ENCODE assay signal across 3 fruit fly cellular contexts in the genomic region with DNA sequence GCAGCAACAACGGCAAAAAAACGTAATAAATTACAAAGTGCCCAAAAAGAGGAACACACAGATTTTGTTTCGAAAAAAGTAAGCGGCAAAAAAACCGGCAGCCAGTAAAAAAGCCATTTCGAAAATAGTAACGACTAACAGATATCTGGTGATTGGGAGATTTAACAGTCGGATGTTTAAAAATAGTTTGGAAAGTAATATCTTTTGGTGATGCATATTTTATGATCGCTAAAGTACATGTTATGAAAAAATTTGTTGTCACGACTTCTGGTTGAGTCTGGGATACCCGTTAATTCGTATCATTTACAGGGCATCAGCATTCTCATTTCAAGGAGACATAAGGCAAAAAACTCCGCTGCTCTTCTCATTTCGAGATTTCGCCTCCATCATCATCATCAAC.
A peak's percentile ranks its signal among the peaks of the same experiment; 100 is the strongest.
TF ChIP-seq lines count a peak whose summit lies in the region.

No protein-coding gene starts in this region.

TF ChIP-seq in whole organism, embryonic, 481 proteins besides CTCF, POLR2A, EP300 and RAD21 (continued from another document and continues in another):
- 0 out of 3 replicates have a peak, but pooled peaks have one; percentile 30 for TF ChIP-seq vnd (GFP tag; IDR thresholded peaks at IDR 0.05; lab: Robert Waterston, UW; ENCODE audit: partially characterized antibody)
- no peak for TF ChIP-seq CG7556 (GFP tag; optimal IDR thresholded peaks at IDR 0.05; lab: Kevin White, UChicago)
- no peak for TF ChIP-seq CG3065 (GFP tag; optimal IDR thresholded peaks at IDR 0.05; lab: Kevin White, UChicago)
- TF ChIP-seq Antp (GFP tag; optimal IDR thresholded peaks at IDR 0.05; lab: Kevin White, UChicago): peak; percentile 42
- no peak for TF ChIP-seq CG4820 (GFP tag; optimal IDR thresholded peaks at IDR 0.05; lab: Kevin White, UChicago)
- TF ChIP-seq tap (tag; optimal IDR thresholded peaks at IDR 0.05; lab: Kevin White, UChicago): no peak
- TF ChIP-seq B-H1 (GFP tag; IDR thresholded peaks at IDR 0.05; lab: Robert Waterston, UW): no peak
- TF ChIP-seq Eip74EF (GFP tag; optimal IDR thresholded peaks at IDR 0.05; lab: Kevin White, UChicago): no peak
- 0 out of 3 replicates have a peak, but pooled peaks have one; percentile 30 for TF ChIP-seq CG7963 (GFP tag; IDR thresholded peaks at IDR 0.05; lab: Robert Waterston, UW; ENCODE audit: partially characterized antibody)
- TF ChIP-seq CG17328 (GFP tag; IDR thresholded peaks at IDR 0.05; lab: Robert Waterston, UW): no peak
- no peak for TF ChIP-seq Elba2 (GFP tag; optimal IDR thresholded peaks at IDR 0.05; lab: Kevin White, UChicago)
- TF ChIP-seq CG12391 (tag; optimal IDR thresholded peaks at IDR 0.05; lab: Kevin White, UChicago): peak; percentile 2
- TF ChIP-seq CG32532 (GFP tag; IDR thresholded peaks at IDR 0.05; lab: Robert Waterston, UW): peak; percentile 26; the same call in 1 of the 2 replicates
- no peak for TF ChIP-seq CG17568 (GFP tag; optimal IDR thresholded peaks at IDR 0.05; lab: Kevin White, UChicago)
- TF ChIP-seq Opbp (GFP tag; IDR thresholded peaks at IDR 0.05; lab: Robert Waterston, UW; ENCODE audit: partially characterized antibody): no peak
- TF ChIP-seq CG8089 (GFP tag; optimal IDR thresholded peaks at IDR 0.05; lab: Kevin White, UChicago): no peak
- TF ChIP-seq p53 (GFP tag; optimal IDR thresholded peaks at IDR 0.05; lab: Kevin White, UChicago): no peak
- no peak for TF ChIP-seq CG15269 (tag; optimal IDR thresholded peaks at IDR 0.05; lab: Kevin White, UChicago)
- no peak for TF ChIP-seq Hey (tag; optimal IDR thresholded peaks at IDR 0.05; lab: Kevin White, UChicago)
- no peak for TF ChIP-seq CG8765 (GFP tag; IDR thresholded peaks at IDR 0.05; lab: Robert Waterston, UW)
- TF ChIP-seq CG7786 (GFP tag; optimal IDR thresholded peaks at IDR 0.05; lab: Kevin White, UChicago): peak; percentile 8
- TF ChIP-seq ind (GFP tag; optimal IDR thresholded peaks at IDR 0.05; lab: Kevin White, UChicago): peak; percentile 16
- no peak for TF ChIP-seq HmgZ (tag; optimal IDR thresholded peaks at IDR 0.05; lab: Kevin White, UChicago)
- TF ChIP-seq CG7928 (GFP tag; optimal IDR thresholded peaks at IDR 0.05; lab: Kevin White, UChicago): no peak
- 0 out of 3 replicates have a peak, but pooled peaks have one; percentile 21 for TF ChIP-seq Optix (GFP tag; IDR thresholded peaks at IDR 0.05; lab: Robert Waterston, UW)
- TF ChIP-seq sqz (GFP tag; optimal IDR thresholded peaks at IDR 0.05; lab: Kevin White, UChicago): no peak
- no peak for TF ChIP-seq pb (GFP tag; optimal IDR thresholded peaks at IDR 0.05; lab: Kevin White, UChicago)
- no peak for TF ChIP-seq so (GFP tag; IDR thresholded peaks at IDR 0.05; lab: Robert Waterston, UW)
- peak; percentile 37 for TF ChIP-seq Sox102F (GFP tag; optimal IDR thresholded peaks at IDR 0.05; lab: Kevin White, UChicago)
- 0 out of 3 replicates have a peak, but pooled peaks have one; percentile 13 for TF ChIP-seq CG17361 (GFP tag; IDR thresholded peaks at IDR 0.05; lab: Robert Waterston, UW)
- no peak for TF ChIP-seq CG31388 (GFP tag; optimal IDR thresholded peaks at IDR 0.05; lab: Kevin White, UChicago)
- no peak for TF ChIP-seq CG2199 (GFP tag; IDR thresholded peaks at IDR 0.05; lab: Robert Waterston, UW)
- TF ChIP-seq CHES-1-like (GFP tag; optimal IDR thresholded peaks at IDR 0.05; lab: Kevin White, UChicago): no peak
- TF ChIP-seq CG7839 (tag; optimal IDR thresholded peaks at IDR 0.05; lab: Kevin White, UChicago): peak; percentile 48
- no peak for TF ChIP-seq CG8944 (GFP tag; optimal IDR thresholded peaks at IDR 0.05; lab: Kevin White, UChicago)
- no peak for TF ChIP-seq Dref (GFP tag; IDR thresholded peaks at IDR 0.05; lab: Robert Waterston, UW)
- no peak for TF ChIP-seq ab (GFP tag; optimal IDR thresholded peaks at IDR 0.05; lab: Kevin White, UChicago)
- no peak for TF ChIP-seq CG11723 (GFP tag; optimal IDR thresholded peaks at IDR 0.05; lab: Kevin White, UChicago)
- no peak for TF ChIP-seq CG10431 (GFP tag; optimal IDR thresholded peaks at IDR 0.05; lab: Kevin White, UChicago)
- no peak for TF ChIP-seq CG14667 (GFP tag; IDR thresholded peaks at IDR 0.05; lab: Robert Waterston, UW)
- peak; percentile 55 for TF ChIP-seq gem (tag; optimal IDR thresholded peaks at IDR 0.05; lab: Kevin White, UChicago)
- no peak for TF ChIP-seq CG2202 (tag; optimal IDR thresholded peaks at IDR 0.05; lab: Kevin White, UChicago)

TF ChIP-seq in whole organism, prepupa, 60 proteins besides CTCF, POLR2A, EP300 and RAD21 (continued from another document):
- TF ChIP-seq Sox102F (GFP tag; optimal IDR thresholded peaks at IDR 0.05; lab: Kevin White, UChicago) (peak; percentile 82), Blimp-1 (GFP tag; optimal IDR thresholded peaks at IDR 0.05; lab: Kevin White, UChicago) (peak; percentile 30), Eip93F (GFP tag; optimal IDR thresholded peaks at IDR 0.05; lab: Kevin White, UChicago) (peak; percentile 47), Lpt (GFP tag; optimal IDR thresholded peaks at IDR 0.05; lab: Kevin White, UChicago) (peak; percentile 4), fkh (GFP tag; optimal IDR thresholded peaks at IDR 0.05; lab: Kevin White, UChicago) (no peak), salr (GFP tag; optimal IDR thresholded peaks at IDR 0.05; lab: Kevin White, UChicago) (no peak), CG6163 (GFP tag; IDR thresholded peaks at IDR 0.05; lab: Robert Waterston, UW) (peak; percentile 78), CG11762 (GFP tag; optimal IDR thresholded peaks at IDR 0.05; lab: Kevin White, UChicago; ENCODE audit: insufficient read depth) (peak; percentile 40), CG3919 (GFP tag; optimal IDR thresholded peaks at IDR 0.05; lab: Kevin White, UChicago) (peak; percentile 70), acj6 (GFP tag; optimal IDR thresholded peaks at IDR 0.05; lab: Kevin White, UChicago) (peak; percentile 79), Met (GFP tag; optimal IDR thresholded peaks at IDR 0.05; lab: Kevin White, UChicago) (peak; percentile 89), CG32006 (GFP tag; optimal IDR thresholded peaks at IDR 0.05; lab: Kevin White, UChicago) (peak; percentile 52), Eip75B (GFP tag; optimal IDR thresholded peaks at IDR 0.05; lab: Kevin White, UChicago) (peak; percentile 81), CG8319 (GFP tag; optimal IDR thresholded peaks at IDR 0.05; lab: Kevin White, UChicago) (peak; percentile 71), CG10631 (GFP tag; optimal IDR thresholded peaks at IDR 0.05; lab: Kevin White, UChicago) (peak; percentile 59), Smox (GFP tag; optimal IDR thresholded peaks at IDR 0.05; lab: Kevin White, UChicago) (peak; percentile 80), OdsH (GFP tag; optimal IDR thresholded peaks at IDR 0.05; lab: Kevin White, UChicago) (peak; percentile 73), Ets96B (tag; optimal IDR thresholded peaks at IDR 0.05; lab: Kevin White, UChicago) (peak; percentile 43), CG6276 (GFP tag; optimal IDR thresholded peaks at IDR 0.05; lab: Kevin White, UChicago) (peak; percentile 21), CG6792 (GFP tag; optimal IDR thresholded peaks at IDR 0.05; lab: Kevin White, UChicago) (peak; percentile 77), CG8632 (GFP tag; optimal IDR thresholded peaks at IDR 0.05; lab: Kevin White, UChicago) (peak; percentile 75), dac (GFP tag; optimal IDR thresholded peaks at IDR 0.05; lab: Kevin White, UChicago) (no peak), fd85E (GFP tag; optimal IDR thresholded peaks at IDR 0.05; lab: Kevin White, UChicago) (peak; percentile 4), CG1621 (tag; optimal IDR thresholded peaks at IDR 0.05; lab: Kevin White, UChicago) (peak; percentile 20), Eip78C (GFP tag; lab: Kevin White, UChicago) (peak; percentile 94), spab (GFP tag; optimal IDR thresholded peaks at IDR 0.05; lab: Kevin White, UChicago) (peak; percentile 23), CG15336 (GFP tag; IDR thresholded peaks at IDR 0.05; lab: Robert Waterston, UW) (0 out of 2 replicates have a peak, but pooled peaks have one; percentile 21), fd59A (GFP tag; optimal IDR thresholded peaks at IDR 0.05; lab: Kevin White, UChicago) (peak; percentile 21), CG8119 (GFP tag; IDR thresholded peaks at IDR 0.05; lab: Robert Waterston, UW) (peak; percentile 53; the same call in 2 of the 3 replicates), topi (GFP tag; optimal IDR thresholded peaks at IDR 0.05; lab: Kevin White, UChicago) (peak; percentile 84), net (GFP tag; optimal IDR thresholded peaks at IDR 0.05; lab: Kevin White, UChicago) (peak; percentile 64), CG31627 (GFP tag; optimal IDR thresholded peaks at IDR 0.05; lab: Kevin White, UChicago) (peak; percentile 83), vri (GFP tag; optimal IDR thresholded peaks at IDR 0.05; lab: Kevin White, UChicago) (peak; percentile 48), Ets21C (GFP tag; optimal IDR thresholded peaks at IDR 0.05; lab: Kevin White, UChicago) (peak; percentile 75), CG10669 (GFP tag; optimal IDR thresholded peaks at IDR 0.05; lab: Kevin White, UChicago) (peak; percentile 46), CG34406 (GFP tag; optimal IDR thresholded peaks at IDR 0.05; lab: Kevin White, UChicago) (peak; percentile 68), Sox14 (GFP tag; optimal IDR thresholded peaks at IDR 0.05; lab: Kevin White, UChicago) (peak; percentile 67), Gug (GFP tag; IDR thresholded peaks at IDR 0.05; lab: Robert Waterston, UW) (0 out of 2 replicates have a peak, but pooled peaks have one; percentile 21), cyc (GFP tag; optimal IDR thresholded peaks at IDR 0.05; lab: Kevin White, UChicago) (peak; percentile 84)

TF ChIP-seq in whole organism, wandering third instar larva, 38 proteins besides CTCF, POLR2A, EP300 and RAD21 (continued from another document):
- TF ChIP-seq Abd-B (GFP tag; optimal IDR thresholded peaks at IDR 0.05; lab: Kevin White, UChicago): no peak
- TF ChIP-seq pan (optimal IDR thresholded peaks at IDR 0.05; lab: Kevin White, UChicago): no peak
- TF ChIP-seq br (GFP tag; optimal IDR thresholded peaks at IDR 0.05; lab: Kevin White, UChicago): peak; percentile 78
- TF ChIP-seq fru (GFP tag; optimal IDR thresholded peaks at IDR 0.05; lab: Kevin White, UChicago): peak; percentile 80
- peak; percentile 78 for TF ChIP-seq ey (GFP tag; optimal IDR thresholded peaks at IDR 0.05; lab: Kevin White, UChicago)
- no peak for TF ChIP-seq Jra (GFP tag; optimal IDR thresholded peaks at IDR 0.05; lab: Kevin White, UChicago)
- TF ChIP-seq Dif (GFP tag; optimal IDR thresholded peaks at IDR 0.05; lab: Kevin White, UChicago; ENCODE audit: partially characterized antibody): no peak
- no peak for TF ChIP-seq tai (GFP tag; optimal IDR thresholded peaks at IDR 0.05; lab: Kevin White, UChicago)
- no peak for TF ChIP-seq CG9705 (GFP tag; optimal IDR thresholded peaks at IDR 0.05; lab: Kevin White, UChicago)
- TF ChIP-seq sv (GFP tag; optimal IDR thresholded peaks at IDR 0.05; lab: Kevin White, UChicago): no peak
- TF ChIP-seq CG32264 (GFP tag; optimal IDR thresholded peaks at IDR 0.05; lab: Kevin White, UChicago): peak; percentile 49
TF ChIP-seq in whole organism, wandering third instar larva: peak in this region for 15.
